Worm (Caenorhabditis elegans) whole organism, mixed stage, embryonic: Measurements from ENCODE around the gene F41E7.9.

Source experiments
- blmp-1 ChIP-seq: fragments of 150-350 bp; optimal IDR thresholded peaks from 2 replicates; lab custom pipeline; 2014; ENCODE audit warnings: missing biosample characterization, missing genetic modification characterization
- elt-1 ChIP-seq: sonication (generic microtip); optimal IDR thresholded peaks from 2 replicates; lab custom pipeline; 2017; ENCODE audit warnings: missing genetic modification characterization, mild to moderate bottlenecking, missing compliant biosample characterization, antibody characterized with exemption, moderate library complexity, borderline replicate concordance; ENCODE audit not compliant: insufficient read depth
- lin-13 ChIP-seq: fragments of 150-350 bp; optimal IDR thresholded peaks from 2 replicates; lab custom pipeline; 2014; ENCODE audit warnings: missing biosample characterization, missing genetic modification characterization
- lsy-2 ChIP-seq: fragments of 150-350 bp; optimal IDR thresholded peaks from 2 replicates; lab custom pipeline; 2014; ENCODE audit warnings: missing biosample characterization, missing genetic modification characterization
- mep-1 ChIP-seq: fragments of 150-350 bp; optimal IDR thresholded peaks from 2 replicates; lab custom pipeline; 2017; ENCODE audit warnings: missing biosample characterization, missing genetic modification reagents, missing genetic modification characterization, inconsistent platforms
- nhr-12 ChIP-seq: fragments of 150-350 bp; optimal IDR thresholded peaks from 2 replicates; lab custom pipeline; 2014; ENCODE audit warnings: missing biosample characterization, missing genetic modification characterization
- nhr-237 ChIP-seq: fragments of 150-350 bp; optimal IDR thresholded peaks from 2 replicates; lab custom pipeline; 2014; ENCODE audit warnings: missing biosample characterization, missing genetic modification characterization
- nhr-28 ChIP-seq: fragments of 150-350 bp; optimal IDR thresholded peaks from 2 replicates; lab custom pipeline; 2014; ENCODE audit warnings: missing biosample characterization, missing genetic modification characterization
- pha-4 ChIP-seq: fragments of 150-350 bp; optimal IDR thresholded peaks from 2 replicates; lab custom pipeline; 2018; ENCODE audit warnings: missing biosample characterization, missing genetic modification reagents, missing genetic modification characterization
- sem-2 ChIP-seq: fragments of 200-800 bp; sonication (Bioruptor generic); optimal IDR thresholded peaks from 2 replicates; lab custom pipeline; 2018; ENCODE audit warnings: mild to moderate bottlenecking, missing genetic modification characterization, missing compliant biosample characterization
- snpc-4 ChIP-seq: fragments of 150-350 bp; optimal IDR thresholded peaks from 2 replicates; lab custom pipeline; 2014; ENCODE audit warnings: missing biosample characterization, missing genetic modification characterization
- unc-39 ChIP-seq: fragments of 150-350 bp; optimal IDR thresholded peaks from 2 replicates; lab custom pipeline; 2014; ENCODE audit warnings: missing biosample characterization, missing genetic modification characterization
- unc-62 ChIP-seq: fragments of 150-350 bp; optimal IDR thresholded peaks from 2 replicates; lab custom pipeline; 2014; ENCODE audit warnings: missing biosample characterization, missing genetic modification reagents, missing genetic modification characterization

DNA sequence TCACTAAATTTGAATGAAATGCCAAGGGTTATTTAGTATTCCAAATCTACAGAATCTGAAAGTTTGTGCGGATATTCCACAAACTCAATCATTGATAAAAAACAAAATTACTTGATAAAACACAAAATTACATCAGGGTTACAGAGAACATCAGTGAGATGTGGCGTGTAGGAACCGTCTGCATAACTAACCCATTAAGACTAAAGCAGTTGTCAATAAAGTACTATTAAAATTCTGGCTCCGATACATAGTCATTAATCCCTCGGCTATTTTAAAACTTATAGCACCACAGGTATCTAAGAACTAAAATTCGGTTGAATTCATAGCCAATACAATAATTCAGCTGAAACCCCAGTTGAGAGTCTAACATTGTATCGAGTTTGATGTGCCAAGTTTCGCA, 23.0 kb upstream of the F41E7.9 start:
- TF ChIP-seq pha-4 (no peak), elt-1 (tag; lab: Kevin White, UChicago) (no peak), nhr-28 (tag; lab: Kevin White, UChicago) (no peak), blmp-1 (no peak), nhr-12 (tag; lab: Kevin White, UChicago) (no peak), lsy-2 (tag; lab: Kevin White, UChicago) (no peak), snpc-4 (tag; lab: Kevin White, UChicago) (no peak), unc-62 (GFP tag; lab: Kevin White, UChicago) (no peak), lin-13 (tag; lab: Kevin White, UChicago) (no peak), mep-1 (tag; lab: Kevin White, UChicago) (no peak), unc-39 (tag; lab: Kevin White, UChicago) (no peak), nhr-237 (no peak), sem-2 (GFP tag; lab: Kevin White, UChicago) (no peak)
